Fruit fly (Drosophila melanogaster) whole organism, embryonic: ENCODE measurements around the gene CG7465.

ENCODE experiments used
- Antp ChIP-seq: fragments of 200-800 bp; sonication (Bioruptor generic); optimal IDR thresholded peaks from 3 replicates; lab custom pipeline; 2016; ENCODE audit warnings: missing biosample characterization, missing genetic modification characterization
- BEAF-32 ChIP-seq: fragments of 200-800 bp; sonication (Bioruptor generic); optimal IDR thresholded peaks from 3 replicates; lab custom pipeline; 2017; ENCODE audit warnings: missing biosample characterization, missing genetic modification characterization, mild to moderate bottlenecking, moderate library complexity, missing genetic modification reagents
- CG10147 ChIP-seq: fragments of 200-800 bp; sonication (Bioruptor generic); optimal IDR thresholded peaks from 2 replicates; lab custom pipeline; 2019; ENCODE audit warnings: missing biosample characterization, mild to moderate bottlenecking, missing genetic modification characterization, moderate library complexity
- CG10366 ChIP-seq: fragments of 200-800 bp; sonication (Bioruptor generic); IDR thresholded peaks from 2 replicates; pipeline ENCODE4 v1.3.6; 2022; ENCODE audit warnings: missing biosample characterization, missing genetic modification characterization
- CG10462 ChIP-seq: fragments of 200-800 bp; sonication (Bioruptor generic); optimal IDR thresholded peaks from 2 replicates; lab custom pipeline; 2016; ENCODE audit warnings: missing biosample characterization, missing genetic modification characterization
- CG10543 ChIP-seq: fragments of 200-800 bp; sonication (Bioruptor generic); optimal IDR thresholded peaks from 3 replicates; lab custom pipeline; 2017; ENCODE audit warnings: missing biosample characterization, mild to moderate bottlenecking, missing genetic modification characterization, moderate library complexity
- CG12299 ChIP-seq: fragments of 200-800 bp; sonication (Bioruptor generic); optimal IDR thresholded peaks from 2 replicates; lab custom pipeline; 2018; ENCODE audit warnings: missing biosample characterization, mild to moderate bottlenecking, missing genetic modification characterization
- CG12659 ChIP-seq: fragments of 200-800 bp; sonication (Bioruptor generic); optimal IDR thresholded peaks from 3 replicates; lab custom pipeline; 2017; ENCODE audit warnings: mild to moderate bottlenecking, missing biosample characterization, missing genetic modification reagents, missing genetic modification characterization
- CG16815 ChIP-seq: fragments of 200-800 bp; sonication (Bioruptor generic); optimal IDR thresholded peaks from 3 replicates; lab custom pipeline; 2017; ENCODE audit warnings: missing biosample characterization, mild to moderate bottlenecking, missing genetic modification characterization
- CG18011 ChIP-seq: fragments of 200-800 bp; sonication (Bioruptor generic); optimal IDR thresholded peaks from 2 replicates; lab custom pipeline; 2017; ENCODE audit warnings: missing biosample characterization, missing genetic modification characterization, mild to moderate bottlenecking, moderate library complexity, missing genotype
- CG1832 ChIP-seq: fragments of 200-800 bp; sonication (Bioruptor generic); optimal IDR thresholded peaks from 2 replicates; lab custom pipeline; 2017; ENCODE audit warnings: missing biosample characterization, mild to moderate bottlenecking, missing genetic modification characterization, inconsistent platforms
- CG2199 ChIP-seq: fragments of 200-800 bp; sonication (Bioruptor generic); IDR thresholded peaks from 3 replicates; pipeline ENCODE4 v1.3.6; 2022; ENCODE audit warnings: missing biosample characterization, missing genetic modification characterization
- CG31365 ChIP-seq: fragments of 200-800 bp; sonication (Bioruptor generic); optimal IDR thresholded peaks from 2 replicates; lab custom pipeline; 2018; ENCODE audit warnings: missing biosample characterization, mild to moderate bottlenecking, missing genetic modification characterization
- CG3281 ChIP-seq: fragments of 200-800 bp; sonication (Bioruptor generic); optimal IDR thresholded peaks from 3 replicates; lab custom pipeline; 2017; ENCODE audit warnings: missing biosample characterization, mild to moderate bottlenecking, missing genetic modification characterization
- CG5245 ChIP-seq: fragments of 200-800 bp; sonication (Bioruptor generic); optimal IDR thresholded peaks from 3 replicates; lab custom pipeline; 2016; ENCODE audit warnings: missing biosample characterization, missing genetic modification characterization
- CG6254 ChIP-seq: fragments of 200-800 bp; sonication (Bioruptor generic); optimal IDR thresholded peaks from 3 replicates; lab custom pipeline; 2017; ENCODE audit warnings: mild to moderate bottlenecking, missing biosample characterization, missing genetic modification reagents, missing genetic modification characterization
- CG6854 ChIP-seq: fragments of 200-800 bp; sonication (Bioruptor generic); optimal IDR thresholded peaks from 3 replicates; lab custom pipeline; 2017; ENCODE audit warnings: missing biosample characterization, mild to moderate bottlenecking, missing genetic modification characterization
- CG7987 ChIP-seq: fragments of 200-800 bp; sonication (Bioruptor generic); optimal IDR thresholded peaks from 2 replicates; lab custom pipeline; 2018; ENCODE audit warnings: missing biosample characterization, mild to moderate bottlenecking, missing genetic modification characterization, moderate library complexity
- CG8924 ChIP-seq: fragments of 200-800 bp; optimal IDR thresholded peaks from 3 replicates; lab custom pipeline; 2019; ENCODE audit warnings: missing biosample characterization, mild to moderate bottlenecking, missing genetic modification characterization, moderate library complexity
- CoRest ChIP-seq: fragments of 200-800 bp; sonication (Bioruptor generic); optimal IDR thresholded peaks from 3 replicates; lab custom pipeline; 2018; ENCODE audit warnings: missing biosample characterization, mild to moderate bottlenecking, missing genetic modification characterization, moderate library complexity
- Dp ChIP-seq: fragments of 200-800 bp; sonication (Bioruptor generic); optimal IDR thresholded peaks from 2 replicates; lab custom pipeline; 2018; ENCODE audit warnings: missing biosample characterization, mild to moderate bottlenecking, missing genetic modification characterization, moderate library complexity
- HLH4C ChIP-seq: fragments of 200-800 bp; sonication (Bioruptor generic); IDR thresholded peaks from 3 replicates; pipeline ENCODE4 v1.3.6; 2022; ENCODE audit warnings: missing biosample characterization, missing genetic modification characterization; ENCODE audit not compliant: partially characterized antibody
- Hr51 ChIP-seq, 2 experiments: fragments of 200-800 bp; sonication (Bioruptor generic); optimal IDR thresholded peaks; 2 replicates in 1 of 2; 3 replicates in 1 of 2; lab custom pipeline; 2016 to 2018; ENCODE audit warnings: missing biosample characterization in 2 of 2, missing genetic modification characterization in 2 of 2, mild to moderate bottlenecking in 1 of 2, moderate library complexity in 1 of 2
- Hsf ChIP-seq: fragments of 200-800 bp; sonication (Bioruptor generic); optimal IDR thresholded peaks from 3 replicates; lab custom pipeline; 2016; ENCODE audit warnings: missing biosample characterization, missing genetic modification characterization
- MBD-R2 ChIP-seq: fragments of 200-800 bp; sonication (Bioruptor generic); IDR thresholded peaks from 2 replicates; pipeline ENCODE4 v1.3.6; 2022; ENCODE audit warnings: missing biosample characterization, missing genetic modification characterization
- Neu2 ChIP-seq: fragments of 200-800 bp; sonication (Bioruptor generic); optimal IDR thresholded peaks from 3 replicates; lab custom pipeline; 2016; ENCODE audit warnings: missing biosample characterization, missing genetic modification characterization, borderline replicate concordance
- Rx ChIP-seq: fragments of 200-800 bp; sonication (Bioruptor generic); IDR thresholded peaks from 2 replicates; pipeline ENCODE4 v1.3.6; 2022; ENCODE audit warnings: missing biosample characterization, missing genetic modification characterization
- Sox100B ChIP-seq: fragments of 200-800 bp; sonication (Bioruptor generic); optimal IDR thresholded peaks from 3 replicates; lab custom pipeline; 2018; ENCODE audit warnings: missing biosample characterization, mild to moderate bottlenecking, missing genetic modification characterization
- Taf1 ChIP-seq: fragments of 200-800 bp; sonication (Bioruptor generic); IDR thresholded peaks from 2 replicates; pipeline ENCODE4 v1.3.6; 2022; ENCODE audit warnings: missing biosample characterization, missing genetic modification characterization
- aop ChIP-seq: fragments of 200-800 bp; sonication (Bioruptor generic); IDR thresholded peaks from 2 replicates; pipeline ENCODE4 v1.3.6; 2022; ENCODE audit warnings: missing biosample characterization, missing genetic modification characterization
- ap ChIP-seq: fragments of 200-800 bp; sonication (Bioruptor generic); IDR thresholded peaks from 2 replicates; pipeline ENCODE4 v1.3.6; 2022; ENCODE audit warnings: missing biosample characterization, missing genetic modification characterization
- dimm ChIP-seq: fragments of 200-800 bp; sonication (Bioruptor generic); IDR thresholded peaks from 2 replicates; pipeline ENCODE4 v1.3.6; 2022; ENCODE audit warnings: missing biosample characterization, missing genetic modification characterization
- fd96Cb ChIP-seq: fragments of 200-800 bp; sonication (Bioruptor generic); optimal IDR thresholded peaks from 2 replicates; lab custom pipeline; 2018; ENCODE audit warnings: missing biosample characterization, mild to moderate bottlenecking, missing genetic modification characterization, moderate library complexity
- gro ChIP-seq: fragments of 200-800 bp; sonication (Bioruptor generic); optimal IDR thresholded peaks from 2 replicates; lab custom pipeline; 2016; ENCODE audit warnings: missing biosample characterization, missing genetic modification characterization
- hkb ChIP-seq, 2 experiments: fragments of 200-800 bp in 1 of 2; fragments of >200 bp in 1 of 2; sonication (Bioruptor generic) in 1 of 2; IDR thresholded peaks in 1 of 2; optimal IDR thresholded peaks in 1 of 2; 2 replicates each; pipeline versions ENCODE4 v1.3.6 to Lab custom; 2017 to 2022; ENCODE audit warnings: missing biosample characterization in 1 of 2, missing genetic modification characterization in 1 of 2
- ind ChIP-seq: fragments of 200-800 bp; sonication (Bioruptor generic); optimal IDR thresholded peaks from 3 replicates; lab custom pipeline; 2016; ENCODE audit warnings: missing biosample characterization, missing genetic modification characterization
- kay ChIP-seq: fragments of 200-800 bp; sonication (Bioruptor generic); optimal IDR thresholded peaks from 2 replicates; lab custom pipeline; 2016; ENCODE audit warnings: missing biosample characterization, missing genetic modification characterization
- luna ChIP-seq: fragments of 200-800 bp; sonication (Bioruptor generic); optimal IDR thresholded peaks from 2 replicates; lab custom pipeline; 2016; ENCODE audit warnings: missing biosample characterization, missing genetic modification characterization
- nerfin-1 ChIP-seq: fragments of 200-800 bp; sonication (Bioruptor generic); optimal IDR thresholded peaks from 3 replicates; lab custom pipeline; 2019; ENCODE audit warnings: missing biosample characterization, mild to moderate bottlenecking, missing genetic modification characterization, moderate library complexity
- pan ChIP-seq, 4 experiments: fragments of >200 bp in 3 of 4; fragments of 200-800 bp in 1 of 4; sonication (Bioruptor generic) in 1 of 4; optimal IDR thresholded peaks in 3 of 4; IDR thresholded peaks in 1 of 4; 2 replicates each; pipeline versions ENCODE4 v1.3.6 to Lab custom; 2017 to 2022; ENCODE audit warnings: missing biosample characterization in 2 of 4, missing genetic modification characterization in 2 of 4, mixed read lengths in 1 of 4
- ro ChIP-seq: fragments of 200-800 bp; sonication (Bioruptor generic); IDR thresholded peaks from 2 replicates; pipeline ENCODE4 v1.3.6; 2022; ENCODE audit warnings: missing biosample characterization, missing genetic modification characterization
- sens ChIP-seq: fragments of 200-800 bp; sonication (Bioruptor generic); peaks from one replicate; lab custom pipeline; 2016; ENCODE audit warnings: missing biosample characterization, missing genetic modification characterization
- sens-2 ChIP-seq: fragments of 200-800 bp; sonication (Bioruptor generic); IDR thresholded peaks from 2 replicates; pipeline ENCODE4 v1.3.6; 2022; ENCODE audit warnings: missing biosample characterization, missing genetic modification characterization
- shn ChIP-seq: fragments of 200-800 bp; sonication (Bioruptor generic); optimal IDR thresholded peaks from 3 replicates; lab custom pipeline; 2016; ENCODE audit warnings: missing biosample characterization, missing genetic modification characterization
- slp2 ChIP-seq: fragments of 200-800 bp; sonication (Bioruptor generic); optimal IDR thresholded peaks from 2 replicates; lab custom pipeline; 2016; ENCODE audit warnings: missing biosample characterization, missing genetic modification characterization
- tll ChIP-seq, 2 experiments: fragments of 200-800 bp in 1 of 2; fragments of >200 bp in 1 of 2; sonication (Bioruptor generic) in 1 of 2; optimal IDR thresholded peaks; 2 replicates each; lab custom pipeline; 2017 to 2019; ENCODE audit warnings: missing biosample characterization in 2 of 2, missing genetic modification characterization in 2 of 2, mild to moderate bottlenecking in 1 of 2, moderate library complexity in 1 of 2
- wek ChIP-seq: fragments of 200-800 bp; sonication (Bioruptor generic); optimal IDR thresholded peaks from 3 replicates; lab custom pipeline; 2018; ENCODE audit warnings: missing biosample characterization, mild to moderate bottlenecking, missing genetic modification characterization, moderate library complexity
- zf30C ChIP-seq: fragments of 200-800 bp; sonication (Bioruptor generic); optimal IDR thresholded peaks from 3 replicates; lab custom pipeline; 2018; ENCODE audit warnings: missing biosample characterization, mild to moderate bottlenecking, missing genetic modification characterization

Gene CG7465

DNA sequence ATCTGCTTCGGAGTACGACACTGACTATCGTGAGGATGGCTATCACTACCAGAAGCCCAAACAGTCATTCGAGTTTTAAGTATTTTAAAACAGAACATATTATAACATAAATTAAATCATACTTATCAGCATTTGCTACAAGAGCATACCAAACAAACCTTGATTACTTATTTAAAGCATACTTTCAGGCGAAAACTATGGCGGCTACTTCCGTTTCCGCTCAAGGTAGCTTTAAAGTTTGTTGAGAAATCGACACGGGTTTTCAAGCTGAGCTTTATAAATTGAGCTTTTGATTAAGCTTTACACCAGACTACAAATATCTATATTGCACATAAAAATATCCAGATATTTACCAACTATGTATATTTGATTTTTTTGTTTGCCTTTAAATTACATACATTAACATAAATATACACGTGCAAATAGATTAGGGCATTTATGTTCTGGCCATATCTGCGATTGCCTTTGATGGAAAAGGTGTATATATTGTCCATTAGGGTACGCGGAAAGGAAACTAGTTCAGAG lies 5.1 kb upstream of the CG7465 start (continued):
- TF ChIP-seq CG16815: no peak
- TF ChIP-seq Neu2 (GFP tag; lab: Kevin White, UChicago): no peak
- peak; percentile 72 for TF ChIP-seq Hsf (GFP tag; lab: Kevin White, UChicago)
- TF ChIP-seq sens (GFP tag; lab: Kevin White, UChicago): peak; percentile 96
- TF ChIP-seq Hr51 (GFP tag; optimal IDR thresholded peaks at IDR 0.05; lab: Kevin White, UChicago): peak; percentile 49 to 83
- TF ChIP-seq CG7987 (GFP tag; lab: Kevin White, UChicago): peak; percentile 98
- TF ChIP-seq hkb (optimal IDR thresholded peaks at IDR 0.05; lab: Kevin White, UChicago): no peak
- TF ChIP-seq hkb (GFP tag; IDR thresholded peaks at IDR 0.05; lab: Robert Waterston, UW): peak; percentile 92
- peak; percentile 45 for TF ChIP-seq luna (GFP tag; lab: Kevin White, UChicago)
- no peak for TF ChIP-seq ro (GFP tag; lab: Robert Waterston, UW)
- TF ChIP-seq wek (GFP tag; lab: Kevin White, UChicago): peak; percentile 89
- peak; percentile 76 for TF ChIP-seq nerfin-1 (tag; lab: Kevin White, UChicago)
- no peak for TF ChIP-seq CG2199 (GFP tag; lab: Robert Waterston, UW)
- TF ChIP-seq CG3281 (GFP tag; lab: Kevin White, UChicago): peak; percentile 94
- TF ChIP-seq pan (optimal IDR thresholded peaks at IDR 0.05; lab: Kevin White, UChicago): no peak
- peak in 1 of 2 experiments; percentile 75 for TF ChIP-seq pan (GFP tag; optimal IDR thresholded peaks at IDR 0.05 in 1 of 2, IDR thresholded peaks at IDR 0.05 in 1 of 2)
- peak; percentile 81 for TF ChIP-seq CG12659 (GFP tag; lab: Kevin White, UChicago)
- peak; percentile 35 for TF ChIP-seq CG10366
- peak; percentile 52 for TF ChIP-seq slp2
- peak; percentile 14 for TF ChIP-seq fd96Cb (tag; lab: Kevin White, UChicago)
- TF ChIP-seq ind (GFP tag; lab: Kevin White, UChicago): peak; percentile 37
- peak; percentile 58 for TF ChIP-seq ap (GFP tag; lab: Robert Waterston, UW)
- no peak for TF ChIP-seq HLH4C
- TF ChIP-seq dimm (GFP tag; lab: Robert Waterston, UW): no peak
- peak; percentile 82 for TF ChIP-seq sens-2 (GFP tag; lab: Robert Waterston, UW)
- peak; percentile 4 for TF ChIP-seq CG10462 (GFP tag; lab: Kevin White, UChicago)
- peak; percentile 38 for TF ChIP-seq Rx (GFP tag; lab: Robert Waterston, UW)
- peak; percentile 84 for TF ChIP-seq Sox100B (GFP tag; lab: Kevin White, UChicago)
- TF ChIP-seq Dp: no peak
- peak; percentile 30 for TF ChIP-seq zf30C (GFP tag; lab: Kevin White, UChicago)
- TF ChIP-seq MBD-R2 (GFP tag; lab: Robert Waterston, UW): no peak
- TF ChIP-seq aop (GFP tag; lab: Robert Waterston, UW): no peak
- peak; percentile 83 for TF ChIP-seq CG18011 (GFP tag; lab: Kevin White, UChicago)
- TF ChIP-seq Taf1 (GFP tag; lab: Robert Waterston, UW): 0 out of 2 replicates have a peak, but pooled peaks have one; percentile 13
- no peak for TF ChIP-seq Antp (GFP tag; lab: Kevin White, UChicago)
- peak; percentile 90 for TF ChIP-seq CG31365 (tag; lab: Kevin White, UChicago)
- TF ChIP-seq CG10543 (GFP tag; lab: Kevin White, UChicago): peak; percentile 85
- TF ChIP-seq kay: no peak
- TF ChIP-seq CG8924 (tag; lab: Kevin White, UChicago): no peak
- TF ChIP-seq CoRest (tag; lab: Kevin White, UChicago): peak; percentile 49
- peak; percentile 83 for TF ChIP-seq CG6254
- TF ChIP-seq CG10147: peak; percentile 88
- peak; percentile 69 for TF ChIP-seq CG5245 (GFP tag; lab: Kevin White, UChicago)
- peak; percentile 83 for TF ChIP-seq gro (GFP tag; lab: Kevin White, UChicago)
- peak; percentile 26 for TF ChIP-seq shn
- no peak for TF ChIP-seq CG1832
- TF ChIP-seq BEAF-32 (GFP tag; lab: Kevin White, UChicago): no peak
- peak; percentile 76 for TF ChIP-seq CG12299 (tag; lab: Kevin White, UChicago)
- peak; percentile 95 for TF ChIP-seq CG6854 (GFP tag; lab: Kevin White, UChicago)
- no peak for TF ChIP-seq tll (GFP tag; optimal IDR thresholded peaks at IDR 0.05; lab: Kevin White, UChicago)
